Fruit fly (Drosophila melanogaster): ENCODE data around the gene vvl.

vvl gene

dm6 chr3L:6771208-6771607 lies 18.8 kb upstream of the vvl start (continued):
- no peak for TF ChIP-seq fkh (GFP tag; optimal IDR thresholded peaks at IDR 0.05)
- no peak for TF ChIP-seq CG6276 (GFP tag; optimal IDR thresholded peaks at IDR 0.05)
- peak; percentile 60 for TF ChIP-seq topi (GFP tag; optimal IDR thresholded peaks at IDR 0.05)
- TF ChIP-seq CG9139 (GFP tag; optimal IDR thresholded peaks at IDR 0.05) = no peak
- TF ChIP-seq fd85E (GFP tag; optimal IDR thresholded peaks at IDR 0.05) = no peak
- no peak for TF ChIP-seq Lpt (GFP tag; optimal IDR thresholded peaks at IDR 0.05)
- TF ChIP-seq Hr39 (GFP tag; optimal IDR thresholded peaks at IDR 0.05) = peak; percentile 63
- TF ChIP-seq CG10669 (GFP tag; optimal IDR thresholded peaks at IDR 0.05) = peak; percentile 33
- TF ChIP-seq CG34406 (GFP tag; optimal IDR thresholded peaks at IDR 0.05) = peak; percentile 23
- peak; percentile 37 for TF ChIP-seq CG6792 (GFP tag; optimal IDR thresholded peaks at IDR 0.05)
- peak; percentile 83 for TF ChIP-seq Eip78C (GFP tag)
- TF ChIP-seq Sox15 (GFP tag; optimal IDR thresholded peaks at IDR 0.05) = no peak
- TF ChIP-seq dac (GFP tag; optimal IDR thresholded peaks at IDR 0.05) = no peak
- peak; percentile 37 for TF ChIP-seq pdm3 (GFP tag; optimal IDR thresholded peaks at IDR 0.05)
- 0 out of 3 replicates have a peak, but pooled peaks have one; percentile 44 for TF ChIP-seq CG6163 (GFP tag; IDR thresholded peaks at IDR 0.05)
- peak; percentile 36 for TF ChIP-seq achi (GFP tag; optimal IDR thresholded peaks at IDR 0.05)
- no peak for TF ChIP-seq CG8319 (GFP tag; optimal IDR thresholded peaks at IDR 0.05)
- no peak for TF ChIP-seq CG11762 (GFP tag; optimal IDR thresholded peaks at IDR 0.05; ENCODE audit: insufficient read depth)

- TF ChIP-seq ss (GFP tag; optimal IDR thresholded peaks at IDR 0.05) (peak in 1 of 2 experiments; percentile 6), Ets96B (tag; optimal IDR thresholded peaks at IDR 0.05) (no peak), OdsH (GFP tag; optimal IDR thresholded peaks at IDR 0.05) (no peak)
Measured at dm6 chr3L:6771851-6772250, 18.1 kb upstream of the vvl start.

- TF ChIP-seq OdsH (GFP tag; optimal IDR thresholded peaks at IDR 0.05) (no peak), CG10669 (GFP tag; optimal IDR thresholded peaks at IDR 0.05) (no peak), Sox102F (GFP tag; optimal IDR thresholded peaks at IDR 0.05) (no peak), fd59A (GFP tag; optimal IDR thresholded peaks at IDR 0.05) (no peak), Gug (GFP tag; IDR thresholded peaks at IDR 0.05) (0 out of 2 replicates have a peak, but pooled peaks have one; percentile 35), CG32006 (GFP tag; optimal IDR thresholded peaks at IDR 0.05) (peak; percentile 25), dsx (GFP tag; optimal IDR thresholded peaks at IDR 0.05; ENCODE audit: poor library complexity, severe bottlenecking) (no peak), Lpt (GFP tag; optimal IDR thresholded peaks at IDR 0.05) (no peak), CG11294 (GFP tag; IDR thresholded peaks at IDR 0.05) (no peak), ss (GFP tag; optimal IDR thresholded peaks at IDR 0.05) (peak in 1 of 2 experiments; percentile 70), eg (GFP tag; IDR thresholded peaks at IDR 0.05) (peak; percentile 35; the same call in 1 of the 3 replicates), fd85E (GFP tag; optimal IDR thresholded peaks at IDR 0.05) (no peak), CG10631 (GFP tag; optimal IDR thresholded peaks at IDR 0.05) (no peak), CG3032 (tag; optimal IDR thresholded peaks at IDR 0.05) (no peak), CG15336 (GFP tag; IDR thresholded peaks at IDR 0.05) (peak; percentile 59), topi (GFP tag; optimal IDR thresholded peaks at IDR 0.05) (no peak), Met (GFP tag; optimal IDR thresholded peaks at IDR 0.05) (no peak), Eip78C (GFP tag) (peak; percentile 35), Hr4 (GFP tag; optimal IDR thresholded peaks at IDR 0.05) (peak; percentile 40), CG8119 (GFP tag; IDR thresholded peaks at IDR 0.05) (no peak; the same call in 1 of the 3 replicates), CG6808 (GFP tag; optimal IDR thresholded peaks at IDR 0.05) (no peak)
Measured at dm6 chr3L:6777614-6778013, 12.3 kb upstream of the vvl start.

- no peak for TF ChIP-seq CG34406 (GFP tag; optimal IDR thresholded peaks at IDR 0.05)
- TF ChIP-seq CG1621 (tag; optimal IDR thresholded peaks at IDR 0.05) = no peak
Measured at dm6 chr3L:6778804-6779289, 11.1 kb upstream of the vvl start.
